Worm (Caenorhabditis elegans): ENCODE results near the gene srxa-13.

The srxa-13 gene

DNA sequence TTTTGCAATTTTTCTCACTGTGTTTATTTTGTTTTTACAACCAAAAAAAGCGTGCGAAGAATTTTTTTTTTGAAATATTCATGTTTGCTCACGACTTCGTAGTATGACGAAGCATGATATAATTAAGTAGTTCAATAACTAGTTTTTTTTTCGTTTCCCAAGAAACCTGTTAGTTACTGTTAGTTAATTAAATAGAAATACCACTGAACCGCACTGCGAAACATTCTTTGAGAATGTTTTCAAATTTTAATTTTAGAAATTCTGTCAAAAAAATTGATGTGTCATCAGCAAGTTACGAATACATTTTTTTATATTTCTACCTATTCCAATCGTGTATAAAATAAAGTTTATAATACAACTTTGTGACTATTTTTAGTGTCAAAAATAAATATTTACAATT is 3.2 kb upstream of the srxa-13 start, which contains the start of gene srxa-12:
TSS of gene srxa-12 (plus strand) at position 301 of the 400 bp plus-strand sequence.
- no peak for TF ChIP-seq mml-1 (tag; optimal IDR thresholded peaks at IDR 0.05)
- no peak for TF ChIP-seq ZK546.5 (tag; optimal IDR thresholded peaks at IDR 0.05)
- no peak for TF ChIP-seq ceh-9 (tag; optimal IDR thresholded peaks at IDR 0.05)
- no peak for TF ChIP-seq egl-27 (tag; optimal IDR thresholded peaks at IDR 0.05)
- no peak for TF ChIP-seq ama-1 (optimal IDR thresholded peaks at IDR 0.05)
- no peak for TF ChIP-seq pqm-1 (tag; optimal IDR thresholded peaks at IDR 0.05)
- TF ChIP-seq zag-1 (tag; optimal IDR thresholded peaks at IDR 0.05): no peak
- no peak for TF ChIP-seq nhr-25 (tag; optimal IDR thresholded peaks at IDR 0.05)
- TF ChIP-seq lin-15B (tag; optimal IDR thresholded peaks at IDR 0.05): no peak
- no peak for TF ChIP-seq unc-39 (tag; optimal IDR thresholded peaks at IDR 0.05)
- no peak for TF ChIP-seq nhr-11 (tag; optimal IDR thresholded peaks at IDR 0.05)
- no peak for TF ChIP-seq nhr-23 (tag; optimal IDR thresholded peaks at IDR 0.05)
- no peak for TF ChIP-seq pha-4 (tag; optimal IDR thresholded peaks at IDR 0.05)
- TF ChIP-seq aly-2 (tag; optimal IDR thresholded peaks at IDR 0.05): no peak
- no peak for TF ChIP-seq R02D3.7 (tag; optimal IDR thresholded peaks at IDR 0.05)
- TF ChIP-seq nhr-76 (tag; optimal IDR thresholded peaks at IDR 0.05): no peak
- TF ChIP-seq egl-5 (tag; optimal IDR thresholded peaks at IDR 0.05): no peak
- TF ChIP-seq elt-2 (tag; optimal IDR thresholded peaks at IDR 0.05): no peak
- no peak for TF ChIP-seq ztf-4 (tag; optimal IDR thresholded peaks at IDR 0.05)
- TF ChIP-seq nhr-43 (tag; optimal IDR thresholded peaks at IDR 0.05; ENCODE audit: poor library complexity, severe bottlenecking): no peak

DNA sequence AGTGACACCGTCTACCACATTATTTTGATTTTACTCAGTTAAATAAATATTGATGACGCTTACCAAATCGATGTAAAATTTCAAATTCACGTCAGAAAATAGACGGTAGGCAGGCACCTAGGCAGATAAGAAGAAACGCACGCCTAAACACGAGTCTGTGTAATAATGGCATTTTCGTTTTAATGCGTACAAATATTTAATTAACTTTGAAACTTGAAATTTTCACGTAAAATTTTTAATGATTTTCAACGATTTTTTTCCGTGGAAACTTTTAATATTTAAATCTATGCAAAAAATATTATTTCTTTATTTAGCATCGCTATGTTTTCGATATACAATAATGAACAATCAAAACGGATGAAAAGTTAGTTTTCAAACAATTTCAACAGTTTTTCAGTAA is 1.6 kb downstream of the srxa-13 start, which contains the start of gene C06B3.16:
TSS of gene C06B3.16 (plus strand) at position 301 of the 400 bp plus-strand sequence.
- TF ChIP-seq ztf-4 (tag; optimal IDR thresholded peaks at IDR 0.05): no peak
- no peak for TF ChIP-seq daf-12 (tag; optimal IDR thresholded peaks at IDR 0.05)
- TF ChIP-seq unc-62 (GFP tag; optimal IDR thresholded peaks at IDR 0.05): no peak
- no peak for TF ChIP-seq pqm-1 (tag; optimal IDR thresholded peaks at IDR 0.05)
- TF ChIP-seq ceh-9 (tag; optimal IDR thresholded peaks at IDR 0.05): no peak
- no peak for TF ChIP-seq lin-15B (tag; optimal IDR thresholded peaks at IDR 0.05)
- no peak for TF ChIP-seq ceh-16 (tag; optimal IDR thresholded peaks at IDR 0.05)
- TF ChIP-seq aly-2 (tag; optimal IDR thresholded peaks at IDR 0.05): no peak
- TF ChIP-seq nhr-28 (tag; optimal IDR thresholded peaks at IDR 0.05): no peak
- TF ChIP-seq ZK546.5 (tag; optimal IDR thresholded peaks at IDR 0.05): no peak
- no peak for TF ChIP-seq sea-2 (GFP tag; optimal IDR thresholded peaks at IDR 0.05)
- no peak for TF ChIP-seq nhr-237 (tag; optimal IDR thresholded peaks at IDR 0.05)
- no peak for TF ChIP-seq fos-1 (tag; optimal IDR thresholded peaks at IDR 0.05)
- TF ChIP-seq nhr-25 (tag; optimal IDR thresholded peaks at IDR 0.05): no peak
- no peak for TF ChIP-seq nhr-67 (tag; optimal IDR thresholded peaks at IDR 0.05)
- TF ChIP-seq tbx-2 (tag; optimal IDR thresholded peaks at IDR 0.05): no peak
- TF ChIP-seq fkh-2 (tag; optimal IDR thresholded peaks at IDR 0.05): no peak
- no peak for TF ChIP-seq nhr-76 (tag; optimal IDR thresholded peaks at IDR 0.05)
- TF ChIP-seq R02D3.7 (tag; optimal IDR thresholded peaks at IDR 0.05): no peak

DNA sequence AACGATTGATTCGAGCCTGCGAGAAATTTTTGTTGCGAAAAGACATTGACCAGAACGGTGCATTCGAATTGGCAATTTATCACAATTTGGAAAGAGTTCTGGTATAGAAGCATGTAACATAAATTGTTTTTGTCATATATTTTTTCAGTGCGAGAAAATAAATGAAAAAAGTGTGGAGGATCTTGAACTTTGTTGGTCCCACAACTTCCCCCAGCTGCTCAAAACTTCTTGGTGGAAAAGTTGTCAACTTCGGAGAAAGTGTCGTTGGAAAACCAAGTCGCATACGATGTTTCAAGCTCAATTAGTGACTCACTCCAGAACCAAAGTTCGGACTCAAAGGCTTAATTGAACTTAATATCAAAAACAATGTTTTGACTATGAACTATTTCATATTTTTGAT is 2.3 kb downstream of the srxa-13 start:
- TF ChIP-seq mdl-1 (tag; optimal IDR thresholded peaks at IDR 0.05) (no peak), ztf-4 (tag; optimal IDR thresholded peaks at IDR 0.05) (no peak), pqm-1 (tag; optimal IDR thresholded peaks at IDR 0.05) (no peak), ceh-82 (tag; optimal IDR thresholded peaks at IDR 0.05) (no peak), nhr-11 (tag; optimal IDR thresholded peaks at IDR 0.05) (no peak)

DNA sequence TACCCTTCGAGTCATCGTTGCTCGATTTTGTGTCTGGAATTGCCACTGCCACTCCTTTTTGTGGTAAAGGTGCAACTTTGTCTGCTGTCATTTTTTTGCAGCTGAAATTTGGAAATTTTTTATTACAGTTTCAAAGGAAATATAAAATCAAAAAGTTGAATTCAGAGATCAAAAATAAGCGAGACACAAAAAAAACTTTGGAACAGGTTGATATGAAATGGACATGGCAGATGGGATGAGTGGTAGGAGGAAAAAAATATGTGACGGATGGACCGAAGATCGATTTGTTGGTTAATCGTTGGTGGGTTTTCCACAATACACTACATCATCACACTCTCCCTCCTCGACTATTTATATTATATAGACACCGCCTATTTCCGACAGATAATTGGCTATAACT is 4.9 kb downstream of the srxa-13 start, which contains the start of gene R10D12.1:
TSS of gene R10D12.1 (minus strand) at position 101 of the 400 bp plus-strand sequence.
- no peak for TF ChIP-seq nhr-237 (tag; optimal IDR thresholded peaks at IDR 0.05)
- no peak for TF ChIP-seq ceh-82 (tag; optimal IDR thresholded peaks at IDR 0.05)
- TF ChIP-seq mdl-1 (tag; optimal IDR thresholded peaks at IDR 0.05): no peak
- TF ChIP-seq ztf-11 (tag; optimal IDR thresholded peaks at IDR 0.05): no peak
- no peak for TF ChIP-seq nhr-76 (tag; optimal IDR thresholded peaks at IDR 0.05)
- TF ChIP-seq nhr-12 (tag; optimal IDR thresholded peaks at IDR 0.05): no peak
- no peak for TF ChIP-seq nhr-23 (tag; optimal IDR thresholded peaks at IDR 0.05)
- no peak for TF ChIP-seq tbx-2 (tag; optimal IDR thresholded peaks at IDR 0.05)
- TF ChIP-seq unc-39 (tag; optimal IDR thresholded peaks at IDR 0.05): no peak
- no peak for TF ChIP-seq pqm-1 (tag; optimal IDR thresholded peaks at IDR 0.05)
- no peak for TF ChIP-seq ceh-16 (tag; optimal IDR thresholded peaks at IDR 0.05)
- TF ChIP-seq ama-1 (optimal IDR thresholded peaks at IDR 0.05): no peak
- TF ChIP-seq nfya-1 (tag; optimal IDR thresholded peaks at IDR 0.05; ENCODE audit: insufficient read depth): no peak
- TF ChIP-seq mml-1 (tag; optimal IDR thresholded peaks at IDR 0.05): no peak
- no peak for TF ChIP-seq fkh-10 (GFP tag; optimal IDR thresholded peaks at IDR 0.05)

All from whole organism, L3 larva.